Worm (Caenorhabditis elegans) whole organism, dauer: ENCODE measurements around the gene C45H4.14.

Source experiments
- unc-62 ChIP-seq: sonication (generic microtip); optimal IDR thresholded peaks from 2 replicates; lab custom pipeline; 2017; ENCODE audit warnings: missing biosample characterization, missing genetic modification reagents, missing genetic modification characterization

C45H4.14 gene

DNA sequence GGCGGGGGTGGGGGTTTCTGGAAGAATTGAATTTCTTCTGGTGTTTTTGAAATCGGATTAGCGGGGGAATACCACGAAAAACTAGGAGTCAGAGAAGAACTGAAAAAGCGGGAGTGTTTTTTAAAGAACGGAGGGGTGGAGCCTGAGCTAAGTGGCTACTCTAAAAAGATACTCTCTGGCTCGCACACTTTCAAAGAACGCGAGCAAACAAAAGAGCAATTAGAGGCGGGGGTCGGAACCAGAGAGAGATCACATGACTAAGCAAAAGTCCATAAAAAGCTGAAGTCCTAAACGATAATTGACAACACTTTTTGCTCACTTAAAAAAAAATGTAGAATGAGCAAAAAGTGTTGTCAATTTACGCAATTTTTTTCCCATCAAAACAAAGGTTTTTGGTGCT lies 24.9 kb downstream of the C45H4.14 start:
- TF ChIP-seq unc-62, result no peak

DNA sequence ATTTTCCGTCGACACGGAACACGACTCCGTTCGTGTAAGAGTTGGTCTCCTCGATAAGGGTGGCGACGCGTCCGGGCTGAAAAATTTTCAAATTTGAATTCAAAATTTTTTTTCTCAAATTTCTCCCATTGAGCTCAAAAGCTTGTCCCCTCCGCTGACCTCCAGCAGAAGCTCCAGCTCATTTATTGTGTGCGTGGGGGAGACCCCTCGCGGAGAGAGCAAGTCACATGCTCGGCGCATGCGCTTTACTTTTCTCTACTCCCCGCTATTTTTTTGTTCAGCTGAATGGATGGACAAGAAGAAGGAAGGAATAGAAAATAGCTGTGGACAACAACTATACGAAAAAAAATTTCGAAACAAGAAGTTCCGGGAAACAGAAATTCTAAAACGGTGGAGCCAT lies 25.7 kb downstream of the C45H4.14 start:
- no peak for TF ChIP-seq unc-62

DNA sequence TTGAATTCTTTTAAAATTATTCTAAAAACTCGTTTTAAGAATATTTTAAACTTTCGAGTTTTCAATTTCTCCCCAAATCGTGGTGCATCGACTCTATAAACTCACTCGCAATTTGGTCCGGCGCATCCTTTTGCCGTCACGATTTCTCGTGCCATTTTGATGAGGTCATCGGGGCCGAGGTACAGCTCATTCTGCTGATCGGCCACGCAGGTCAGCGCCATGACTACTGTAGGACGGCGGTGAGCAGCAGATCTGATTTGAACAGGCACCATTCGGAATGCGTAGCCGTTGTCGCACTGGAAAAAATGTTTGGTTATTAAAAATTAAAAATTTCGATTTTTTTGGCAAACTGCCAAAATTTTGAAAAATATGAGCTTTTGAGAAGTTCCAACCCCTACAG lies 26.6 kb downstream of the C45H4.14 start:
- no peak for TF ChIP-seq unc-62

DNA sequence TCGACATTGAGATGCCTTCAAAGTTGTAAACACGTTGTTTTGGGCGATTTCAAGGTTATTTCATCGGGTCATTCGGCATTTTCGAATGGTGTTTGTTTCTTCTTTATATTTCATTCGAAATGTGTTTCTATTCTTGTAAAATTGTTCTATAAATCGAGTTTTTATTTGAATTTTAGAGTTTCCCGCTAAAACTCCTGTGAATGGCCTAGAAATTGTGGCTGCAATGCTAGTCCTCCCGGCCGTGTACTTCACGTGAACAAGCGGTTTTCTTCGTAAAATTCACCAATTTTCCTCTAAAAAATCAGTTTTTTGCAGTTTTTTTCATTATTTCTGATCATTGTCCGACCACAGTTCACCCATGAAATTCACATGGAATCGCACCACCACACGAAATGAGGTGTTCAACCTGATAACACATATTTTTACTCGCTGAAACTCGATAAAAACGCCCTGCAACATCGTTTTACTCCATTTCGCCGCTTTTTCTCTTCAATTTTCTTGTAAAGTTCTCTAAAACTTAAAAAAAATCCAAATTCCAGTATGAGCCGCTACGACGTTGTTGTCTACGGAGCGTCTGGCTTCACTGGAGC lies 32.1 kb downstream of the C45H4.14 start, which contains the start of gene ldp-1:
Gene ldp-1 (plus strand): TSS at position 540 of the 590 bp plus-strand sequence.
- no peak for TF ChIP-seq unc-62

DNA sequence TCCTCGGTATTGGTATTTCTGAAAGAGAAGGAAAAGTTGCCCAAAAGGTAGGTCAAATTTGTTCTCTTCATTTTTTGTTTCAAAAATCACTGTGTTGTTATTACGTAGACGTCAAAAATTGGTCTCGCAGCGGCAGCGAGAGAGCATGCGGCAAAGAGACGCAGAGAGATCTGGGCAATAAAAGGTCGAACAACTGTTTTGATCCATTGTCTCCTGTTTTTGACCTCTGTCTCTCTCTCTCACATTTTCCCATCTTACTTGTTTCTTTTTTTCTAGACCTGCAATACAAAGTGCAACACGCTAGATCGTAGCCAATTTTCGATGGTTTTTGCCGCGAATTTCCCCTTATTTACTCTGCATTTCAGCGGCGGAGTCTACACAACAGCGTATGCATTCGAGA lies 32.7 kb downstream of the C45H4.14 start:
- no peak for TF ChIP-seq unc-62

DNA sequence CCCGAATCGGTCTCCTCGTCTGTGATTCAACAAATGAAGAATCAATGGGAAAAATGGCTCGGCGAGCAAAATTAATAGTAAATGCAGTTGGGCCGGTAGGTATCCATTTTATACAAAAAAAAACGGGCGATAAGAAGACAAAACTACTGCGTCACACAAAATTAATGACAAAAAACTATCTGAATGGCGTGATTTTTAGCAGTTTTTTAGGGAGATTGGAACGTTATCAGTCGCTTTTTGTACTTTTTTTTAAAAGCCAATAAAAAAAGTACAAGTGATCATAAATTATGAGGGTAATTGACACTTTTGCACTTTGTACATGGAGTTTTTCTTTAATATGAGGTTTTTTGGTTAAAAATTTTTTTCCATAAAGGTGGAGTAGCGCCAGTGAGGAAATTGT lies 36.1 kb downstream of the C45H4.14 start:
- TF ChIP-seq unc-62, result no peak

DNA sequence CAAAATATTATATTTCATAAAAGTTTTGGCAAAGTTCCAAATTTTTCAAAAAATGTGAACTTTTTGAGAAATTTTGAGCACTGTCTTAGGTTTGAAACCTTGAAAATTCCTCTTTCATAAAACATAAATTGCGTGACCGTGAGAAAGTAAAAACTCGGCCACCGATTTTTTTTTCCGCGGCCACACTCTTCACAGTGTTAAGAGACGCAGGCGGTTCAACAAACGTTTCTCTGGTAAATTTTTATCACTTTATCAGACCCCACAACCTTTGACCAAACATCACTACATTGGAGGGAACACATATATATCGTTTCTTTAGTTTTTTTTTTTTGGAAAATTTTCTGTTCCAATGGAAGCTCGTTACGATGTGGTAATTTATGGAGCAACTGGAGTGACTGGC lies 36.7 kb downstream of the C45H4.14 start, which contains the start of gene F22F7.2:
Gene F22F7.2 (plus strand): TSS at position 266 of the 400 bp plus-strand sequence.
- no peak for TF ChIP-seq unc-62

DNA sequence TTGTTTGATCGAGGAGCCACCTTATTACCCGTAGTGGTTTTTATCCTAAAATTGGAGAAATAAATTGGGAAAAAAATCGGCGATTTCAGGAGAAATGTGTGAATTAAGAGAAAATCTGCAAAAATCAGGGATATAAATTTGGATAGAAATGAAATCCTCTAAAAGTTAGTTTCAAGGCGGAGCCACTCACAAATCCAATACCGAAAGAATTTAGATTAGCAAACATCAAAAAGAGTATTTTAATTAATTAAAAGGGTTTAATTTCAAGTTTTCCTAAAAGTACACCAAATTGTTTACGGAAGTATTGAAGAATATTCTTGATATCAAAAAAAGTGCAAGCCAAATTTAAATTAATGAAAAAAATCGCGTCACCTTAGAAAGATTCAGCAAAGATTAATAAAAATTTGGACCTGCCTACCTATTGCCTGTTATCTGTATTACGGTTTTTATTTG lies 37.3 kb downstream of the C45H4.14 start, which contains the start of gene F22F7.8:
Gene F22F7.8 (minus strand): TSS at position 51 of the 453 bp plus-strand sequence.
- no peak for TF ChIP-seq unc-62

DNA sequence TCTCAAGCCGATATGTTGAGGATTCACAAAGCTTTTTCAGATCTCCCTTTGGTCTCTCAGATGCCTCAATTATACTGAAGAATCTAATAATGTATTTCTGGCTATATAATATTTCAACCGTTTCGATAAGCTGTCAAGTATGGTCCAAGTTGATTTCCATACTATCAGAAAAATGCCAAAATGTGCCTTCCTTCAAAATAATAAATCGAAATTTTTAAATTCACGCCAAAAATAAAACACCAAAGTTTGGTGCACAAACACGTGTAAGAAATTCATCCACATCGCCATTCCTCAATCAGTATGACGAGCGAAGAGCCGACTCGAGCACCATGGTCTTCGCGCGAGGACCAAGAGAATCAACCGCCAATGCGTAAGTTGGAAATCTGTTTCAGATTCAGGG lies 39.7 kb downstream of the C45H4.14 start, which contains the start of gene F22F7.11:
Gene F22F7.11 (plus strand): TSS at position 301 of the 400 bp plus-strand sequence.
- TF ChIP-seq unc-62, result no peak

DNA sequence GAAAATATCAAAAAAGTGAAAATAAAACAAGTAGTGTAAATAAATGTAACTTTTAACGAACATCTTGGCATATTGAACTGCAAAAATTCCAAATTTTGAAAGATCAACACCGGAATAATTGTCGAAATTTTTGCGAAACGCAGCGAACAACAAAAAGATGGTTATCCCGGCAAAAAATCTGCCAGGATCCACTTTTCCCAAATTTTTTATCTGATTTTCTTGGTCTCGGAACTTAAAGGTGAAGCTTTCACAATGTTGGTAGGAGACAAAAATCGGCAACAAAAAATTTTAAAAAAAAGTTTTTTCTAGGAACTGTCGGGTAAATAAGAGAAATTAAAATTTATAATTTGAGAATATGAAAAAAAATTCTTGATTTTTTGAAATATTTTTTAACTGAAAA lies 40.7 kb downstream of the C45H4.14 start, which contains the start of gene bgnt-1.2:
Gene bgnt-1.2 (minus strand): TSS at position 101 of the 400 bp plus-strand sequence.
- TF ChIP-seq unc-62, result no peak

DNA sequence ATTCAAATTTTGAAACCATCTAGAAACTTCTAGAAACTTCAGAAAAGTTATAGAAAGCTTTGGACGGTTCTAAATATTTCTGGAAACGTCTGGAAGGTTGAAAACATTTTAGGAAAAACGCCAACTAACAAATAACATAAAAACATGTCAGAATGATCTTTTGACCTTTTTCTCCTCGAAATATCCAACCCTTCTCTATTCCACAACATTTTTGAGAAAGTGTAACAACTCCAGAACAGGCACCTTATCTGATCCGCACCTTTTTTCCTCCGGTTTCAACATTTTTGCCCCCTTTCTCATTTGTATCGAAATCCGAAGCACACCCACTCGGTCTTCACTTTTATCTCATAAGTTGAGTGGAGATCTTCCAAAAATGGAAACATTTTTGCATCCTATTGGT lies 48.9 kb downstream of the C45H4.14 start, which contains the start of gene F22F7.3:
Gene F22F7.3 (plus strand): TSS at position 301 of the 400 bp plus-strand sequence.
- TF ChIP-seq unc-62, result no peak

DNA sequence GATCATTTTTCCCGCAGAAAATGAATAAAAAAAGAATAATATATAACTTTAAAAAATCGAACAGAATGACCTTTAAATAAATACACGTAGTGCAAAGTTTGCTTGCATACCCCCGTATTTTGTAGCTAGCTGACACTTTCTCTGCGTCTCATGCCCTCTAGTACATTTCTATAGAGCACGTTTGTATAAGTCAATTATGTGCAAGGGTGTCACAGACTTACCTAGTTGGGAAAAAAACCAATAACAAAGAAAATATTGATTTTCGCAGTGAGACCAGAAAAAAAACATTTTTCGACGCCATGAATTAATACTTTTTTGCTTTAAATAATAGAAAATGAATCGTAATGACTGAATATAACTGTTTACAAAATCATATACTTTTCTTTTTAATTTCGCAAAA lies 49.9 kb downstream of the C45H4.14 start, which contains the start of gene ckb-4:
Gene ckb-4 (minus strand): TSS at position 140 of the 400 bp plus-strand sequence.
- no peak for TF ChIP-seq unc-62
